Fruit fly (Drosophila melanogaster) whole organism, adult: ENCODE measurements around the gene cDIP.

ENCODE experiments used
- CG11617 ChIP-seq: fragments of 200-800 bp; sonication (Bioruptor generic); optimal IDR thresholded peaks from 2 replicates; lab custom pipeline; 2017; ENCODE audit warnings: mild to moderate bottlenecking, missing biosample characterization, missing genetic modification reagents, missing genetic modification characterization
- CG14711 ChIP-seq: fragments of 200-800 bp; sonication (Bioruptor generic); optimal IDR thresholded peaks from 2 replicates; lab custom pipeline; 2018; ENCODE audit warnings: missing biosample characterization, mild to moderate bottlenecking, missing genetic modification characterization, moderate library complexity
- CG5204 ChIP-seq: fragments of 200-800 bp; sonication (Bioruptor generic); optimal IDR thresholded peaks from 2 replicates; lab custom pipeline; 2016; ENCODE audit warnings: missing biosample characterization, missing genetic modification characterization
- tj ChIP-seq: fragments of 200-800 bp; sonication (Bioruptor generic); optimal IDR thresholded peaks from 3 replicates; lab custom pipeline; 2017; ENCODE audit warnings: missing biosample characterization, mild to moderate bottlenecking, missing genetic modification characterization, moderate library complexity

- peak; percentile 91 for TF ChIP-seq tj (GFP tag; lab: Kevin White, UChicago)
- TF ChIP-seq CG14711 (tag; lab: Kevin White, UChicago): peak; percentile 31
- TF ChIP-seq CG5204 (GFP tag; lab: Kevin White, UChicago): no peak
- peak; percentile 52 for TF ChIP-seq CG11617 (GFP tag; lab: Kevin White, UChicago)
Measured at dm6 chr3R:21188540-21189276, 27.8 kb upstream of the cDIP start.
